Worm (Caenorhabditis elegans) whole organism, L4 larva: ENCODE measurements around the gene C04G6.11.

Experiments used
- F10B5.3 ChIP-seq: sonication (generic microtip); optimal IDR thresholded peaks from 2 replicates; lab custom pipeline; 2016; ENCODE audit warnings: mild to moderate bottlenecking, missing genetic modification characterization, missing compliant biosample characterization
- F44E2.7 ChIP-seq: fragments of 200-800 bp; sonication (Bioruptor generic); IDR thresholded peaks from 2 replicates; pipeline ENCODE4 v2.1.2; 2022; ENCODE audit warnings: missing genetic modification characterization, missing compliant biosample characterization
- F49E8.2 ChIP-seq: sonication (generic microtip); optimal IDR thresholded peaks from 2 replicates; lab custom pipeline; 2016; ENCODE audit warnings: missing compliant biosample characterization, mild to moderate bottlenecking, missing genetic modification characterization, borderline replicate concordance
- T20F7.1 ChIP-seq: fragments of 200-800 bp; sonication (Bioruptor generic); optimal IDR thresholded peaks from 2 replicates; lab custom pipeline; 2018; ENCODE audit warnings: mild to moderate bottlenecking, missing genetic modification characterization, missing compliant biosample characterization
- Y105C5A.15 ChIP-seq: fragments of 200-800 bp; sonication (Bioruptor generic); IDR thresholded peaks from 2 replicates; pipeline ENCODE4 v1.3.6; 2022; ENCODE audit warnings: missing genetic modification characterization, missing compliant biosample characterization
- ZK546.5 ChIP-seq, 2 experiments: sonication (generic microtip); optimal IDR thresholded peaks; 2 replicates each; lab custom pipeline; 2017; ENCODE audit warnings: missing biosample characterization in 2 of 2, missing genetic modification characterization in 2 of 2
- aha-1 ChIP-seq: fragments of 150-350 bp; peaks from one replicate; lab custom pipeline; 2014; ENCODE audit warnings: missing biosample characterization, missing genetic modification characterization
- aly-2 ChIP-seq: sonication (generic microtip); optimal IDR thresholded peaks from 2 replicates; lab custom pipeline; 2018; ENCODE audit warnings: missing biosample characterization, missing genetic modification characterization
- attf-4 ChIP-seq: sonication (generic microtip); optimal IDR thresholded peaks from 3 replicates; lab custom pipeline; 2017; ENCODE audit warnings: missing biosample characterization, missing genetic modification characterization
- ceh-62 ChIP-seq: sonication (generic microtip); optimal IDR thresholded peaks from 2 replicates; lab custom pipeline; 2017; ENCODE audit warnings: missing biosample characterization, missing genetic modification characterization
- ces-1 ChIP-seq: fragments of 150-350 bp; sonication (generic microtip); optimal IDR thresholded peaks from 4 replicates; lab custom pipeline; 2014; ENCODE audit warnings: missing biosample characterization, missing genetic modification reagents, missing genetic modification characterization
- daf-19 ChIP-seq: fragments of 200-800 bp; sonication (Bioruptor generic); conservative IDR thresholded peaks from 2 replicates; pipeline ENCODE4 v1.3.6; 2022; ENCODE audit warnings: missing genetic modification characterization, missing compliant biosample characterization
- dmd-6 ChIP-seq: fragments of 200-800 bp; sonication (Bioruptor generic); IDR thresholded peaks from 2 replicates; pipeline ENCODE4 v1.3.6; 2022; ENCODE audit warnings: missing genetic modification reagents, missing genetic modification characterization, missing compliant biosample characterization
- dmd-8 ChIP-seq: fragments of 200-800 bp; sonication (Bioruptor generic); IDR thresholded peaks from 2 replicates; pipeline ENCODE4 v1.3.6; 2022; ENCODE audit warnings: missing genetic modification characterization, missing compliant biosample characterization
- dpl-1 ChIP-seq: fragments of 150-350 bp; optimal IDR thresholded peaks from 2 replicates; lab custom pipeline; 2014; ENCODE audit warnings: missing biosample characterization, missing genetic modification reagents, missing genetic modification characterization
- egl-27 ChIP-seq: sonication (generic microtip); optimal IDR thresholded peaks from 3 replicates; lab custom pipeline; 2017; ENCODE audit warnings: missing biosample characterization, missing genetic modification reagents, missing genetic modification characterization
- egl-43 ChIP-seq: fragments of 200-800 bp; sonication (Bioruptor generic); IDR thresholded peaks from 2 replicates; pipeline ENCODE4 v1.3.6; 2022; ENCODE audit warnings: missing genetic modification reagents, missing genetic modification characterization, missing compliant biosample characterization
- fos-1 ChIP-seq: fragments of 150-350 bp; optimal IDR thresholded peaks from 2 replicates; lab custom pipeline; 2014; ENCODE audit warnings: missing biosample characterization, missing genetic modification characterization
- hif-1 ChIP-seq, 2 experiments: sonication (generic microtip); optimal IDR thresholded peaks; 2 replicates each; lab custom pipeline; 2016 to 2017; ENCODE audit warnings: missing compliant biosample characterization in 2 of 2, missing genetic modification characterization in 2 of 2, missing genetic modification reagents in 2 of 2, missing genotype in 2 of 2, mild to moderate bottlenecking in 1 of 2
- hlh-11 ChIP-seq: fragments of 200-800 bp; sonication (Bioruptor generic); optimal IDR thresholded peaks from 2 replicates; lab custom pipeline; 2018; ENCODE audit warnings: mild to moderate bottlenecking, missing genetic modification characterization, missing compliant biosample characterization
- hlh-30 ChIP-seq: sonication (generic microtip); optimal IDR thresholded peaks from 2 replicates; lab custom pipeline; 2017; ENCODE audit warnings: antibody characterized with exemption, mild to moderate bottlenecking, missing genetic modification characterization, missing compliant biosample characterization; ENCODE audit not compliant: insufficient read depth
- lim-7 ChIP-seq: fragments of 200-800 bp; sonication (Bioruptor generic); IDR thresholded peaks from 2 replicates; pipeline ENCODE4 v1.3.6; 2022; ENCODE audit warnings: missing genetic modification characterization, missing compliant biosample characterization
- lin-1 ChIP-seq: fragments of 200-800 bp; sonication (Bioruptor generic); IDR thresholded peaks from 2 replicates; pipeline ENCODE4 v1.3.6; 2022; ENCODE audit warnings: missing genetic modification reagents, missing genetic modification characterization, missing compliant biosample characterization
- lin-13 ChIP-seq: fragments of 150-350 bp; optimal IDR thresholded peaks from 2 replicates; lab custom pipeline; 2014; ENCODE audit warnings: missing biosample characterization, missing genetic modification reagents, missing genetic modification characterization
- lin-15B ChIP-seq: fragments of 150-350 bp; sonication (generic microtip); optimal IDR thresholded peaks from 3 replicates; lab custom pipeline; 2014; ENCODE audit warnings: missing biosample characterization, missing genetic modification characterization
- lin-29 ChIP-seq: fragments of 200-800 bp; sonication (Bioruptor generic); IDR thresholded peaks from 2 replicates; pipeline ENCODE4 v1.3.6; 2022; ENCODE audit warnings: missing genetic modification reagents, missing genetic modification characterization, missing compliant biosample characterization
- lin-38 ChIP-seq: fragments of 200-800 bp; sonication (Bioruptor generic); IDR thresholded peaks from 2 replicates; pipeline ENCODE4 v1.3.6; 2022; ENCODE audit warnings: missing genetic modification reagents, missing genetic modification characterization, missing compliant biosample characterization
- lin-39 ChIP-seq: fragments of 150-350 bp; optimal IDR thresholded peaks from 2 replicates; lab custom pipeline; 2014; ENCODE audit warnings: missing biosample characterization, missing genetic modification reagents, missing genetic modification characterization
- lir-3 ChIP-seq: sonication (generic microtip); optimal IDR thresholded peaks from 2 replicates; lab custom pipeline; 2016; ENCODE audit warnings: mild to moderate bottlenecking, missing genetic modification characterization, missing compliant biosample characterization
- mep-1 ChIP-seq: fragments of 150-350 bp; sonication (generic microtip); optimal IDR thresholded peaks from 3 replicates; lab custom pipeline; 2014; ENCODE audit warnings: missing biosample characterization, missing genetic modification characterization
- mes-2 ChIP-seq: sonication (generic microtip); optimal IDR thresholded peaks from 2 replicates; lab custom pipeline; 2016; ENCODE audit warnings: missing genotype, mild to moderate bottlenecking, missing genetic modification characterization, missing compliant biosample characterization; ENCODE audit not compliant: poor library complexity, severe bottlenecking
- mxl-2 ChIP-seq: fragments of 200-800 bp; sonication (Bioruptor generic); conservative IDR thresholded peaks from 2 replicates; pipeline ENCODE4 v1.3.6; 2022; ENCODE audit warnings: missing genetic modification reagents, missing genetic modification characterization, missing compliant biosample characterization
- nhr-10 ChIP-seq: fragments of 150-350 bp; optimal IDR thresholded peaks from 2 replicates; lab custom pipeline; 2014; ENCODE audit warnings: missing biosample characterization, missing genetic modification characterization
- nhr-111 ChIP-seq: fragments of 200-800 bp; sonication (Bioruptor generic); optimal IDR thresholded peaks from 2 replicates; lab custom pipeline; 2018; ENCODE audit warnings: mild to moderate bottlenecking, missing genetic modification characterization, missing compliant biosample characterization
- nhr-25 ChIP-seq: sonication (generic microtip); optimal IDR thresholded peaks from 2 replicates; lab custom pipeline; 2017; ENCODE audit warnings: missing genetic modification characterization, mild to moderate bottlenecking, missing compliant biosample characterization, antibody characterized with exemption, moderate library complexity, borderline replicate concordance; ENCODE audit not compliant: insufficient read depth
- nhr-41 ChIP-seq: fragments of 200-800 bp; sonication (Bioruptor generic); IDR thresholded peaks from 2 replicates; pipeline ENCODE4 v1.3.6; 2022; ENCODE audit warnings: missing genetic modification reagents, missing genetic modification characterization, missing compliant biosample characterization
- nhr-42 ChIP-seq: fragments of 200-800 bp; sonication (Bioruptor generic); IDR thresholded peaks from 2 replicates; pipeline ENCODE4 v1.3.6; 2022; ENCODE audit warnings: missing genetic modification characterization, missing compliant biosample characterization
- pha-4 ChIP-seq, 2 experiments: fragments of 150-350 bp in 1 of 2; fragments of 200-800 bp in 1 of 2; sonication (Bioruptor generic) in 1 of 2; IDR thresholded peaks in 1 of 2; optimal IDR thresholded peaks in 1 of 2; 2 replicates each; pipeline versions ENCODE4 v1.3.6 to Lab custom; 2014 to 2022; ENCODE audit warnings: missing genetic modification characterization in 2 of 2, missing genetic modification reagents in 2 of 2, missing biosample characterization in 1 of 2, missing compliant biosample characterization in 1 of 2
- php-3 ChIP-seq: fragments of 200-800 bp; sonication (Bioruptor generic); IDR thresholded peaks from 2 replicates; pipeline ENCODE4 v1.3.6; 2022; ENCODE audit warnings: missing genetic modification reagents, missing genetic modification characterization, missing compliant biosample characterization
- saeg-2 ChIP-seq: fragments of 200-800 bp; sonication (Bioruptor generic); IDR thresholded peaks from 2 replicates; pipeline ENCODE4 v1.3.6; 2022; ENCODE audit warnings: missing genetic modification reagents, missing genetic modification characterization, missing compliant biosample characterization
- sdz-12 ChIP-seq: fragments of 200-800 bp; sonication (Bioruptor generic); optimal IDR thresholded peaks from 2 replicates; lab custom pipeline; 2018; ENCODE audit warnings: mild to moderate bottlenecking, missing genetic modification characterization, missing compliant biosample characterization
- skn-1 ChIP-seq: fragments of 150-350 bp; optimal IDR thresholded peaks from 2 replicates; lab custom pipeline; 2014; ENCODE audit warnings: missing biosample characterization, missing genetic modification characterization
- spr-1 ChIP-seq: sonication (generic microtip); optimal IDR thresholded peaks from 2 replicates; lab custom pipeline; 2016; ENCODE audit warnings: mild to moderate bottlenecking, missing genetic modification characterization, missing compliant biosample characterization
- tag-97 ChIP-seq: fragments of 200-800 bp; sonication (Bioruptor generic); IDR thresholded peaks from 2 replicates; pipeline ENCODE4 v1.3.6; 2022; ENCODE audit warnings: missing genetic modification characterization, missing compliant biosample characterization
- unc-130 ChIP-seq: sonication (generic microtip); optimal IDR thresholded peaks from 2 replicates; lab custom pipeline; 2016; ENCODE audit warnings: missing genetic modification reagents, missing genetic modification characterization, missing compliant biosample characterization
- zag-1 ChIP-seq: fragments of 150-350 bp; optimal IDR thresholded peaks from 2 replicates; lab custom pipeline; 2014; ENCODE audit warnings: missing biosample characterization, missing genetic modification characterization
- zfp-2 ChIP-seq: sonication (generic microtip); optimal IDR thresholded peaks from 2 replicates; lab custom pipeline; 2016; ENCODE audit warnings: mild to moderate bottlenecking, missing genetic modification characterization, missing compliant biosample characterization
- zfp-3 ChIP-seq: fragments of 200-800 bp; sonication (Bioruptor generic); conservative IDR thresholded peaks from 2 replicates; pipeline ENCODE4 v1.3.6; 2022; ENCODE audit warnings: missing genetic modification reagents, missing genetic modification characterization, missing compliant biosample characterization
- zip-11 ChIP-seq: fragments of 200-800 bp; sonication (Bioruptor generic); IDR thresholded peaks from 2 replicates; pipeline ENCODE4 v1.3.6; 2022; ENCODE audit warnings: missing genetic modification characterization, missing compliant biosample characterization
- zip-2 ChIP-seq: fragments of 150-350 bp; optimal IDR thresholded peaks from 2 replicates; lab custom pipeline; 2014; ENCODE audit warnings: missing biosample characterization, missing genetic modification characterization
- ztf-11 ChIP-seq: fragments of 150-350 bp; optimal IDR thresholded peaks from 2 replicates; lab custom pipeline; 2014; ENCODE audit warnings: missing biosample characterization, missing genetic modification characterization

Gene C04G6.11

ce11 chrII:5057315-5057714 is 46.3 kb downstream of the C04G6.11 start (continued):
- TF ChIP-seq mep-1 (tag; lab: Kevin White, UChicago) (peak; percentile 76), hlh-11 (peak; percentile 75), lin-38 (GFP tag; lab: Robert Waterston, UW) (peak; percentile 89), nhr-111 (peak; percentile 52), fos-1 (tag; lab: Kevin White, UChicago) (no peak), F10B5.3 (tag; lab: Kevin White, UChicago) (peak; percentile 63), nhr-10 (tag; lab: Kevin White, UChicago) (no peak), lin-1 (GFP tag; lab: Robert Waterston, UW) (peak; percentile 56; the same call in 1 of the 2 replicates), zag-1 (tag; lab: Kevin White, UChicago) (no peak), dpl-1 (GFP tag; lab: Kevin White, UChicago) (peak; percentile 54), lin-39 (tag; lab: Kevin White, UChicago) (no peak), ceh-62 (tag; lab: Kevin White, UChicago) (no peak), sdz-12 (GFP tag; lab: Kevin White, UChicago) (peak; percentile 55), lin-13 (GFP tag; lab: Kevin White, UChicago) (peak; percentile 30), ztf-11 (tag; lab: Kevin White, UChicago) (no peak), F49E8.2 (tag; lab: Kevin White, UChicago) (peak; percentile 64), T20F7.1 (GFP tag; lab: Kevin White, UChicago) (peak; percentile 48), lir-3 (tag; lab: Kevin White, UChicago) (no peak), lin-15B (tag; lab: Kevin White, UChicago) (no peak), hlh-30 (tag; lab: Kevin White, UChicago) (peak; percentile 51), zfp-2 (tag; lab: Kevin White, UChicago) (no peak), spr-1 (tag; lab: Kevin White, UChicago) (peak; percentile 50), daf-19 (peak; percentile 83), zip-11 (GFP tag; lab: Robert Waterston, UW) (0 out of 2 replicates have a peak, but pooled peaks have one; percentile 21), dmd-6 (GFP tag; lab: Robert Waterston, UW) (peak; percentile 73), lim-7 (GFP tag; lab: Robert Waterston, UW) (peak; percentile 80), mxl-2 (GFP tag; lab: Robert Waterston, UW) (no peak), dmd-8 (GFP tag; lab: Robert Waterston, UW) (0 out of 2 replicates have a peak, but pooled peaks have one; percentile 60), tag-97 (GFP tag; lab: Robert Waterston, UW) (no peak), lin-29 (peak; percentile 63), nhr-41 (GFP tag; lab: Robert Waterston, UW) (no peak), php-3 (GFP tag; lab: Robert Waterston, UW) (no peak), egl-27 (no peak), zfp-3 (GFP tag; lab: Robert Waterston, UW) (peak; percentile 60; the same call in 1 of the 2 replicates), attf-4 (tag; lab: Kevin White, UChicago) (no peak), hif-1 (tag; optimal IDR thresholded peaks at IDR 0.05; lab: Kevin White, UChicago) (peak; percentile 12 to 14), unc-130 (GFP tag; lab: Kevin White, UChicago) (peak; percentile 45), zip-2 (no peak), Y105C5A.15 (GFP tag; lab: Robert Waterston, UW) (peak; percentile 86; the same call in 1 of the 2 replicates), ces-1 (GFP tag; lab: Kevin White, UChicago) (no peak), nhr-42 (GFP tag; lab: Robert Waterston, UW) (peak; percentile 72; the same call in 1 of the 2 replicates), mes-2 (tag; lab: Kevin White, UChicago) (peak; percentile 85), skn-1 (tag; lab: Kevin White, UChicago) (no peak), egl-43 (GFP tag; lab: Robert Waterston, UW) (peak; percentile 88), aly-2 (no peak), pha-4 (GFP tag; IDR thresholded peaks at IDR 0.05; lab: Robert Waterston, UW) (peak; percentile 74; the same call in 1 of the 2 replicates), pha-4 (tag; optimal IDR thresholded peaks at IDR 0.05; lab: Kevin White, UChicago) (no peak), aha-1 (tag; lab: Kevin White, UChicago) (peak; percentile 27), F44E2.7 (no peak), saeg-2 (GFP tag; lab: Robert Waterston, UW) (0 out of 2 replicates have a peak, but pooled peaks have one; percentile 66), nhr-25 (peak; percentile 67), ZK546.5 (tag; optimal IDR thresholded peaks at IDR 0.05; lab: Kevin White, UChicago) (no peak)
